Fruit fly (Drosophila melanogaster): ENCODE data around the gene CG7523.

The CG7523 gene

dm6 chr3R:17656923-17657322, 13.8 kb downstream of the CG7523 start (continued):
- TF ChIP-seq CG14710 (tag; optimal IDR thresholded peaks at IDR 0.05) (no peak), dan (GFP tag; IDR thresholded peaks at IDR 0.05) (no peak), CG34376 (GFP tag; optimal IDR thresholded peaks at IDR 0.05) (no peak), nerfin-2 (GFP tag; IDR thresholded peaks at IDR 0.05; ENCODE audit: partially characterized antibody) (0 out of 2 replicates have a peak, but pooled peaks have one; percentile 27), CG9609 (GFP tag; optimal IDR thresholded peaks at IDR 0.05) (no peak)

dm6 chr3R:17655040-17655439, 15.7 kb downstream of the CG7523 start:
- TF ChIP-seq CoRest (tag; optimal IDR thresholded peaks at IDR 0.05) = peak; percentile 33
- TF ChIP-seq CG31365 (tag; optimal IDR thresholded peaks at IDR 0.05) = peak; percentile 15
- TF ChIP-seq zen (tag; optimal IDR thresholded peaks at IDR 0.05) = peak; percentile 63
- TF ChIP-seq ranshi (GFP tag; IDR thresholded peaks at IDR 0.05) = peak; percentile 16; the same call in 1 of the 2 replicates
- peak; percentile 2 for TF ChIP-seq tap (tag; optimal IDR thresholded peaks at IDR 0.05)
- peak; percentile 30 for TF ChIP-seq CG12391 (tag; optimal IDR thresholded peaks at IDR 0.05)
- TF ChIP-seq Med (GFP tag) = no peak
- peak; percentile 13 for TF ChIP-seq CG13296 (GFP tag; optimal IDR thresholded peaks at IDR 0.05)
- TF ChIP-seq CG17568 (GFP tag; optimal IDR thresholded peaks at IDR 0.05) = peak; percentile 67
- peak in 1 of 2 experiments; percentile 26 for TF ChIP-seq Hr51 (GFP tag; optimal IDR thresholded peaks at IDR 0.05)
- TF ChIP-seq CG1233 (GFP tag; optimal IDR thresholded peaks at IDR 0.05) = peak; percentile 61
- 0 out of 2 replicates have a peak, but pooled peaks have one; percentile 18 for TF ChIP-seq CG31441 (GFP tag; IDR thresholded peaks at IDR 0.05)
- TF ChIP-seq salm (tag; optimal IDR thresholded peaks at IDR 0.05) = peak; percentile 29
- peak; percentile 21 for TF ChIP-seq dmrt11E (tag; optimal IDR thresholded peaks at IDR 0.05)
- peak; percentile 17 for TF ChIP-seq Mes4 (GFP tag; optimal IDR thresholded peaks at IDR 0.05)
- TF ChIP-seq PHDP (tag; optimal IDR thresholded peaks at IDR 0.05) = peak; percentile 64
- TF ChIP-seq CG2202 (tag; optimal IDR thresholded peaks at IDR 0.05) = peak; percentile 65
- TF ChIP-seq CG6254 (GFP tag; optimal IDR thresholded peaks at IDR 0.05) = peak; percentile 58
- peak; percentile 30 for TF ChIP-seq Sox100B (GFP tag; optimal IDR thresholded peaks at IDR 0.05)
- TF ChIP-seq CG7987 (GFP tag; optimal IDR thresholded peaks at IDR 0.05) = no peak
- peak; percentile 22 for TF ChIP-seq CG9727 (GFP tag; optimal IDR thresholded peaks at IDR 0.05)
- peak; percentile 10 for TF ChIP-seq CG10267 (tag; optimal IDR thresholded peaks at IDR 0.05)
- TF ChIP-seq Lhr (GFP tag; optimal IDR thresholded peaks at IDR 0.05) = peak; percentile 20
- TF ChIP-seq NK7.1 (GFP tag; optimal IDR thresholded peaks at IDR 0.05) = no peak
- TF ChIP-seq lov (optimal IDR thresholded peaks at IDR 0.05) = no peak
- TF ChIP-seq lov (GFP tag; IDR thresholded peaks at IDR 0.05) = peak; percentile 77; the same call in 2 of the 3 replicates
- TF ChIP-seq sd (tag; optimal IDR thresholded peaks at IDR 0.05) = no peak
- peak; percentile 56 for TF ChIP-seq CG1603 (tag; optimal IDR thresholded peaks at IDR 0.05)
- TF ChIP-seq sob (GFP tag; IDR thresholded peaks at IDR 0.05) = 0 out of 2 replicates have a peak, but pooled peaks have one; percentile 18
- no peak for TF ChIP-seq D (optimal IDR thresholded peaks at IDR 0.05)
- TF ChIP-seq D (GFP tag; optimal IDR thresholded peaks at IDR 0.05) = peak; percentile 3
- peak; percentile 38 for TF ChIP-seq gsb-n (tag; optimal IDR thresholded peaks at IDR 0.05)
- TF ChIP-seq ATbp (GFP tag; optimal IDR thresholded peaks at IDR 0.05) = peak; percentile 58
- TF ChIP-seq NC2β (GFP tag; optimal IDR thresholded peaks at IDR 0.05) = no peak
- peak; percentile 47 for TF ChIP-seq Hey (tag; optimal IDR thresholded peaks at IDR 0.05)
- peak; percentile 15 for TF ChIP-seq nau (GFP tag; optimal IDR thresholded peaks at IDR 0.05)
- no peak for TF ChIP-seq CG11093 (GFP tag; IDR thresholded peaks at IDR 0.05)
- no peak for TF ChIP-seq dysf (GFP tag; IDR thresholded peaks at IDR 0.05)
- no peak for TF ChIP-seq chinmo (GFP tag; IDR thresholded peaks at IDR 0.05; ENCODE audit: partially characterized antibody)
- no peak for TF ChIP-seq slou (GFP tag; optimal IDR thresholded peaks at IDR 0.05)
- peak; percentile 58 for TF ChIP-seq gcm (GFP tag; optimal IDR thresholded peaks at IDR 0.05)
- peak; percentile 10 for TF ChIP-seq CG17359 (tag; optimal IDR thresholded peaks at IDR 0.05)
- TF ChIP-seq CG17385 (GFP tag; optimal IDR thresholded peaks at IDR 0.05) = peak; percentile 57
